Fruit fly (Drosophila melanogaster) whole organism, pupa: ENCODE results near the gene CG6495.

Source experiments
- CG34367 ChIP-seq: fragments of 200-800 bp; sonication (Bioruptor generic); optimal IDR thresholded peaks from 2 replicates; lab custom pipeline; 2018; ENCODE audit warnings: missing biosample characterization, mild to moderate bottlenecking, missing genetic modification characterization
- Ets98B ChIP-seq: fragments of 200-800 bp; sonication (Bioruptor generic); IDR thresholded peaks from 2 replicates; pipeline ENCODE4 v1.3.6; 2022; ENCODE audit warnings: missing biosample characterization, missing genetic modification characterization
- gl ChIP-seq: fragments of 200-800 bp; sonication (Bioruptor generic); optimal IDR thresholded peaks from 2 replicates; lab custom pipeline; 2018; ENCODE audit warnings: missing biosample characterization, mild to moderate bottlenecking, missing genetic modification characterization

DNA sequence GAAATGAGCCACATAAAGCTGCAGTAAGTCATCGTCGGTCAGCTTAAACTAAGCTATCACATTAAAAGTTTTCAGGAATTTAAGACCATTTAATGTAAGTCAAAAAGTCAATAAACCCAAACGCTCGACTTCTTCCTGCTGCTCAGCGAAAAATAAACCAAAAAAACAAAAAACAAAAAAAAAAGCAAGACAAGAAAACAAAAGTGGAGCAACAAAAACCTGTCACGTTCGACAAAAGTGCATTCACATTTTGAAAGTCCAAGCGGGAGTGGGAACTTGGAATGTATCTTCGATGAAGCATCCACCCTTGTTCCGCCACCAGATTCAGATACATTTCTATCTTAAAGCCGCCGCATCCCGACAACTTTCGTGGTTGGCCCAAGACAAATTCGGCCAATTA lies 33.1 kb downstream of the CG6495 start:
- peak; percentile 56 for TF ChIP-seq gl (tag; lab: Kevin White, UChicago)
- TF ChIP-seq CG34367 (tag; lab: Kevin White, UChicago) = no peak
- no peak for TF ChIP-seq Ets98B
